Worm (Caenorhabditis elegans) whole organism, L1 larva: ENCODE results near the gene Y48B6A.5.

Source experiments
- aly-2 ChIP-seq: fragments of 150-350 bp; optimal IDR thresholded peaks from 2 replicates; lab custom pipeline; 2014; ENCODE audit warnings: missing biosample characterization, missing genetic modification characterization
- lsy-2 ChIP-seq, 2 experiments: fragments of 150-350 bp; optimal IDR thresholded peaks; 2 replicates each; lab custom pipeline; 2014; ENCODE audit warnings: missing biosample characterization in 2 of 2, missing genetic modification characterization in 2 of 2
- nhr-11 ChIP-seq: fragments of 150-350 bp; optimal IDR thresholded peaks from 2 replicates; lab custom pipeline; 2014; ENCODE audit warnings: missing biosample characterization, missing genetic modification characterization
- unc-62 ChIP-seq: fragments of 150-350 bp; optimal IDR thresholded peaks from 2 replicates; lab custom pipeline; 2014; ENCODE audit warnings: missing biosample characterization, missing genetic modification reagents, missing genetic modification characterization
- zag-1 ChIP-seq: fragments of 150-350 bp; optimal IDR thresholded peaks from 2 replicates; lab custom pipeline; 2014; ENCODE audit warnings: missing biosample characterization, missing genetic modification characterization

DNA sequence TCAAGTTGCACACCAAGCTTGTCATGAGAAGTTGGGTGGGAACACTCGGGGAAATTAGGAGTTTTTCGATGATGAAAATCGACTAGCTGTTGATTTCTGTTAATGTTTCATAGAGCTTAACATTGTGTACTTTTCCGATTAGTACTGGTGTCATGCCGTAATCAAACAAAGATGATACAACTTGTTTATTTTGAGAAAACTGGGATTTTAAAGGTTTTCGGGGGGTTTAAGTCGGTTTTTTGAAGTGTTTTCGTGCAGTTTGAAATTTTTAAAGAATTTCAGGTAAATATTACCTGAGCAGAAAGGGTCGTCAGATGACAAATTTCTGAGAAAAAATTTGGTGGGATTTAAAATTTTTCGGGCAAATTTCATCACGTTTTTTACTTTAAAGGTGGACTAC, 3.4 kb downstream of the Y48B6A.5 start, which contains the start of gene eat-2:
- TF ChIP-seq lsy-2 (tag; optimal IDR thresholded peaks at IDR 0.05; lab: Kevin White, UChicago): no peak
- no peak for TF ChIP-seq nhr-11 (tag; lab: Kevin White, UChicago)
- no peak for TF ChIP-seq unc-62 (GFP tag; lab: Kevin White, UChicago)
- TF ChIP-seq aly-2 (tag; lab: Kevin White, UChicago): no peak
- no peak for TF ChIP-seq zag-1
